Worm (Caenorhabditis elegans): ENCODE data around the gene umps-1.

The umps-1 gene

ce11 chrIII:10357598-10358186, at the start of gene umps-1:
Gene umps-1, minus strand, starts transcription at chrIII:10357648.
- no peak for TF ChIP-seq ztf-29 (GFP tag; IDR thresholded peaks at IDR 0.05)

ce11 chrIII:10404918-10405317, 47.5 kb upstream of the umps-1 start, which contains the start of the genes M03C11.3 and chl-1:
Gene M03C11.3, plus strand, starts transcription at chrIII:10405070.
Gene chl-1, minus strand, starts transcription at chrIII:10405240.
- no peak for TF ChIP-seq flt-1 (GFP tag; IDR thresholded peaks at IDR 0.05)
- TF ChIP-seq klf-2 (GFP tag; conservative IDR thresholded peaks at IDR 0.05) = no peak
- no peak for TF ChIP-seq tab-1 (GFP tag; IDR thresholded peaks at IDR 0.05)
- no peak for TF ChIP-seq T22C8.4 (GFP tag; IDR thresholded peaks at IDR 0.05)
- TF ChIP-seq med-1 (GFP tag; optimal IDR thresholded peaks at IDR 0.05; ENCODE audit: insufficient read depth) = no peak
- TF ChIP-seq ztf-23 (GFP tag; IDR thresholded peaks at IDR 0.05) = no peak

DNA sequence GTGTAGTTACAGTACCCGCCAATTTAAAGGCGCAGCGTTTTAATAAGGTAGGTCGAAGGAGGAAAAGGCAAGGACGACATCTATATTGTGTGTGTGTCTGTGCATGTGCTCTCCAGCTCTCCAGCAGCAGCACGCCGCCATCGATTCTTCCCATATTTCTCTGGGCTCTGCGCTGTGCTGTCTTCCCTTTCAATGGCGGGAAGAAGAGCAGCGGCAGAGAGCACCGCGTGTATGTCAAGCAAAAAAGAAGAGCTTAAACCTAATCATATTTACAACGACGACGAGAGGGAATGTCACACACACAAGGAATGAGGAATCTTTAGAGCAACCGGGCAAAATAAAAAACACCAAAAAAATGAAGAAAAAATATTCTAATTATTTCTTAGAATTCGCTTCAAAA, 41.5 kb upstream of the umps-1 start:
- TF ChIP-seq tab-1 (GFP tag; IDR thresholded peaks at IDR 0.05) = no peak
- no peak for TF ChIP-seq ref-1 (GFP tag; conservative IDR thresholded peaks at IDR 0.05)
- no peak for TF ChIP-seq flt-1 (GFP tag; IDR thresholded peaks at IDR 0.05)
- no peak for TF ChIP-seq ztf-29 (GFP tag; IDR thresholded peaks at IDR 0.05)
- TF ChIP-seq klf-2 (GFP tag; conservative IDR thresholded peaks at IDR 0.05) = no peak
- TF ChIP-seq cog-1 (tag; optimal IDR thresholded peaks at IDR 0.05) = no peak
- TF ChIP-seq T22C8.4 (GFP tag; IDR thresholded peaks at IDR 0.05) = no peak
- no peak for TF ChIP-seq ztf-23 (GFP tag; IDR thresholded peaks at IDR 0.05)
- no peak for TF ChIP-seq med-1 (GFP tag; optimal IDR thresholded peaks at IDR 0.05; ENCODE audit: insufficient read depth)

DNA sequence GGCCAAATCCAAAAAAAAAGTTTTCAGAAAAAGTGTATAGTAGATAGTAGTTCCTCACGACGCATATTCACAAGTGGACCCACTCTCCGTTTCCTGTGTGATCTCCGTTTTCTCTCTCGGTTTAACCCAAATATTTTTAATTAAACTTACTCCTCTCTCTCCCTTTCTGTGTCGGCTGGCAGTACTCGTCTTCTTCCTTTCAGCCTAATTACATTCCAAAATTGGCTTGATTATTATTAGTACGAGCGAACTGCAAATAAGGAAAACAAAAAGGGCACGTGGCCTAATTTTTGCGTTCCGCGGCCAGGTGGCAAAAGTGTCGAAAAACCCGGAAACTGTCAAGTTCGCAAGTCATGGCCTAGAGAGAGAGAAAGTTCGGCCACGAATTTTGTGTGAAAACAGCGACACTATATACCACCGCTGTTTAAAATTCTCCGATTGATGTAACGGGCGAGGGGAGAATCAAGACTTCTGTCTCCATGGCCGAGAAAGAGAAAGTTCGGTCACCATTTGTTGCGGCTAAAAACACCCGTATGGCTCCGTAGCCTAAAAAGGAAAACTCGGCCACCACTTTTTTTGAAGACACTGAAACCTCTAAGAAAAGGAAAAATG, 39.5 kb upstream of the umps-1 start:
- TF ChIP-seq ref-1 (GFP tag; conservative IDR thresholded peaks at IDR 0.05) = no peak
- TF ChIP-seq cog-1 (tag; optimal IDR thresholded peaks at IDR 0.05) = no peak
- TF ChIP-seq klf-2 (GFP tag; conservative IDR thresholded peaks at IDR 0.05) = no peak
- no peak for TF ChIP-seq ztf-23 (GFP tag; IDR thresholded peaks at IDR 0.05)

DNA sequence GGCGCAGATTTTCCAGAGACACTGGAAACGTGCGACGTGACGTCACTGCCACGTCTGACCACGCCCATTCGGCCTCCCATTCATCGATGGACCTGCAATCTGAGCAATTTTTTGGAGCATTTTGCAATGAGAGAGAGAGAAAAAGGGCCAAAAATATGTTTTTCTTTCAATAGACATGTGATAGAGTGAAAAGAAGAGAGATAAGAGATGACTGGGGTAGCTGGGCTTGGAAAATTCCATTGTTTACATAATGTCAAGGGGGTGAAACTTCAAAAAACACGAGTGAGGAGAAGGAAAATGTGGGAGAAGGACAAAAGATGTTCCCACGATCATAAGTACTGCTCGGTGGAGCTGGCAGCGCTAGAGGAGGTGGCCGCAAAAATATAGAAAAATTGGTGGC, 38.5 kb upstream of the umps-1 start, which contains the start of gene M03C11.1:
Gene M03C11.1, minus strand, starts transcription at position 101 of the 400 bp plus-strand sequence.
- no peak for TF ChIP-seq tab-1 (GFP tag; IDR thresholded peaks at IDR 0.05)
- TF ChIP-seq ref-1 (GFP tag; conservative IDR thresholded peaks at IDR 0.05) = no peak
- TF ChIP-seq med-1 (GFP tag; optimal IDR thresholded peaks at IDR 0.05; ENCODE audit: insufficient read depth) = no peak
- no peak for TF ChIP-seq T22C8.4 (GFP tag; IDR thresholded peaks at IDR 0.05)
- no peak for TF ChIP-seq klf-2 (GFP tag; conservative IDR thresholded peaks at IDR 0.05)
- no peak for TF ChIP-seq ztf-23 (GFP tag; IDR thresholded peaks at IDR 0.05)
- TF ChIP-seq flt-1 (GFP tag; IDR thresholded peaks at IDR 0.05) = no peak
- TF ChIP-seq ztf-29 (GFP tag; IDR thresholded peaks at IDR 0.05) = no peak
- no peak for TF ChIP-seq cog-1 (tag; optimal IDR thresholded peaks at IDR 0.05)

- no peak for TF ChIP-seq tab-1 (GFP tag; IDR thresholded peaks at IDR 0.05)
- TF ChIP-seq T22C8.4 (GFP tag; IDR thresholded peaks at IDR 0.05) = no peak
- no peak for TF ChIP-seq cog-1 (tag; optimal IDR thresholded peaks at IDR 0.05)
- no peak for TF ChIP-seq ztf-29 (GFP tag; IDR thresholded peaks at IDR 0.05)
- no peak for TF ChIP-seq med-1 (GFP tag; optimal IDR thresholded peaks at IDR 0.05; ENCODE audit: insufficient read depth)
- no peak for TF ChIP-seq ztf-23 (GFP tag; IDR thresholded peaks at IDR 0.05)
- no peak for TF ChIP-seq ref-1 (GFP tag; conservative IDR thresholded peaks at IDR 0.05)
- TF ChIP-seq klf-2 (GFP tag; conservative IDR thresholded peaks at IDR 0.05) = no peak
- TF ChIP-seq flt-1 (GFP tag; IDR thresholded peaks at IDR 0.05) = no peak
These were observed 34.2 kb upstream of the umps-1 start, which contains the start of gene M03C11.9 for ce11 chrIII:10391628-10392027. Gene M03C11.9, minus strand, starts transcription at chrIII:10391728.

DNA sequence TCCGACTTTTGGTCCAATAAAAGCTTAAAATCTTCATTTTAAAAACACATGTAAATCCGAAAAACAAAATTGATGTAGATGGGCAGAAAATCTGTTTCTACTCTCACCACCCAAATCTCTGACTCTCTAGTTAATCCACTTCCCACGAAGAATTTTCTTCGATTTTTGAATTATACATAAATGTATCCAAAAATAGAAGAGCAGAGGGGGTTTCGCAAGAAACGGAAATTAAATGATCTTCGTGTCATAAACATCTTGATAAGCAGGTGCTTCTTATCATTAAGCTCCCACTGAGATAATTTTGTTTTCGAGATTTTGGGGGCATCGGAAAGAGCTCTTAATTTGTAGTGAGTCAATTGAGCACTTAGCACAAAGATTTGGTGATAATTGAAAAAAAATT, 32.2 kb upstream of the umps-1 start:
- TF ChIP-seq cog-1 (tag; optimal IDR thresholded peaks at IDR 0.05) (no peak), ztf-29 (GFP tag; IDR thresholded peaks at IDR 0.05) (no peak), med-1 (GFP tag; optimal IDR thresholded peaks at IDR 0.05; ENCODE audit: insufficient read depth) (no peak), T22C8.4 (GFP tag; IDR thresholded peaks at IDR 0.05) (no peak), ztf-23 (GFP tag; IDR thresholded peaks at IDR 0.05) (no peak), tab-1 (GFP tag; IDR thresholded peaks at IDR 0.05) (no peak), flt-1 (GFP tag; IDR thresholded peaks at IDR 0.05) (no peak), klf-2 (GFP tag; conservative IDR thresholded peaks at IDR 0.05) (no peak), ref-1 (GFP tag; conservative IDR thresholded peaks at IDR 0.05) (no peak)

- TF ChIP-seq tab-1 (GFP tag; IDR thresholded peaks at IDR 0.05) = no peak
- no peak for TF ChIP-seq ztf-29 (GFP tag; IDR thresholded peaks at IDR 0.05)
- no peak for TF ChIP-seq med-1 (GFP tag; optimal IDR thresholded peaks at IDR 0.05; ENCODE audit: insufficient read depth)
- no peak for TF ChIP-seq ref-1 (GFP tag; conservative IDR thresholded peaks at IDR 0.05)
- TF ChIP-seq klf-2 (GFP tag; conservative IDR thresholded peaks at IDR 0.05) = no peak
- no peak for TF ChIP-seq T22C8.4 (GFP tag; IDR thresholded peaks at IDR 0.05)
- no peak for TF ChIP-seq flt-1 (GFP tag; IDR thresholded peaks at IDR 0.05)
- TF ChIP-seq ztf-23 (GFP tag; IDR thresholded peaks at IDR 0.05) = no peak
- no peak for TF ChIP-seq cog-1 (tag; optimal IDR thresholded peaks at IDR 0.05)
These were observed 29.0 kb upstream of the umps-1 start, which contains the start of gene C38H2.3 for ce11 chrIII:10386476-10386875. Gene C38H2.3, minus strand, starts transcription at chrIII:10386576.

ce11 chrIII:10383804-10384203, 26.4 kb upstream of the umps-1 start:
- TF ChIP-seq flt-1 (GFP tag; IDR thresholded peaks at IDR 0.05) (no peak), ztf-29 (GFP tag; IDR thresholded peaks at IDR 0.05) (no peak), T22C8.4 (GFP tag; IDR thresholded peaks at IDR 0.05) (no peak), cog-1 (tag; optimal IDR thresholded peaks at IDR 0.05) (no peak), ztf-23 (GFP tag; IDR thresholded peaks at IDR 0.05) (no peak), ref-1 (GFP tag; conservative IDR thresholded peaks at IDR 0.05) (no peak), med-1 (GFP tag; optimal IDR thresholded peaks at IDR 0.05; ENCODE audit: insufficient read depth) (no peak), klf-2 (GFP tag; conservative IDR thresholded peaks at IDR 0.05) (no peak), tab-1 (GFP tag; IDR thresholded peaks at IDR 0.05) (no peak)

DNA sequence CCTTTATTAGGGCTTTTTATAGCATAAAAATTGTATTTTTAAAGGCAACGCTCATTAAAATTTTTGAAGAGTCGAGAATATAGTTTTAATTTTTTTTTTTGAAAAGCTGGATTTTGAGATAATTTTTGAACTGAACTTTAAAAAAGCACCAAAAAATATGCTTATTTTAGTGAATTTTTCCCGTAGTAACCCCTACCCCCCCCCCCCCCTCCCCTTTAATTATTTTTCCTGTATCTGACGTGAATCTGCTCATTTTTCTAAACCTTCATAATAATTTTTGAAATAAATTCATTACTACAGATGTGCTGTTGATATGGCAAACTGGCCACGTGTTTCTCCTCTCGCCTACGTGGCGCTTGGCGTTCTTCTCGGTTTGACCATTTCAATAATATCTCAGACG, 24.0 kb upstream of the umps-1 start, which contains the start of gene C38H2.2:
Gene C38H2.2, plus strand, starts transcription at position 301 of the 400 bp plus-strand sequence.
- TF ChIP-seq flt-1 (GFP tag; IDR thresholded peaks at IDR 0.05) = no peak
- TF ChIP-seq ref-1 (GFP tag; conservative IDR thresholded peaks at IDR 0.05) = no peak
- no peak for TF ChIP-seq cog-1 (tag; optimal IDR thresholded peaks at IDR 0.05)
- no peak for TF ChIP-seq klf-2 (GFP tag; conservative IDR thresholded peaks at IDR 0.05)
- no peak for TF ChIP-seq T22C8.4 (GFP tag; IDR thresholded peaks at IDR 0.05)
- no peak for TF ChIP-seq med-1 (GFP tag; optimal IDR thresholded peaks at IDR 0.05; ENCODE audit: insufficient read depth)
- no peak for TF ChIP-seq tab-1 (GFP tag; IDR thresholded peaks at IDR 0.05)

Data from whole organism, midembryonic.